Worm (Caenorhabditis elegans) whole organism, L1 larva: ENCODE results near the gene C06H2.2.

Experiments
- F16B12.6 ChIP-seq: fragments of 150-350 bp; optimal IDR thresholded peaks from 2 replicates; lab custom pipeline; 2014; ENCODE audit warnings: missing biosample characterization, missing genetic modification characterization
- Y116A8C.19 ChIP-seq: sonication (generic microtip); optimal IDR thresholded peaks from 2 replicates; lab custom pipeline; 2016; ENCODE audit warnings: missing compliant biosample characterization, missing genetic modification characterization, borderline replicate concordance
- alr-1 ChIP-seq: fragments of 200-800 bp; sonication (Bioruptor generic); optimal IDR thresholded peaks from 2 replicates; lab custom pipeline; 2018; ENCODE audit warnings: borderline replicate concordance, mild to moderate bottlenecking, missing genetic modification characterization, missing compliant biosample characterization
- ama-1 ChIP-seq: fragments of 150-350 bp; optimal IDR thresholded peaks from 2 replicates; lab custom pipeline; 2014
- blmp-1 ChIP-seq: fragments of 150-350 bp; optimal IDR thresholded peaks from 2 replicates; lab custom pipeline; 2014; ENCODE audit warnings: missing biosample characterization, missing genetic modification characterization
- ceh-8 ChIP-seq: fragments of 200-800 bp; sonication (Bioruptor generic); optimal IDR thresholded peaks from 2 replicates; lab custom pipeline; 2018; ENCODE audit warnings: mild to moderate bottlenecking, missing genetic modification characterization, moderate library complexity, missing compliant biosample characterization
- ces-1 ChIP-seq: fragments of 150-350 bp; optimal IDR thresholded peaks from 2 replicates; lab custom pipeline; 2014; ENCODE audit warnings: missing biosample characterization, missing genetic modification reagents, missing genetic modification characterization
- efl-1 ChIP-seq, 4 experiments: fragments of 150-350 bp; optimal IDR thresholded peaks in 3 of 4; peaks in 1 of 4; 1 replicate in 1 of 4; 2 replicates in 3 of 4; lab custom pipeline; 2014; ENCODE audit warnings: missing biosample characterization in 2 of 4, missing genetic modification characterization in 2 of 4, missing genetic modification reagents in 2 of 4
- ets-5 ChIP-seq: fragments of 200-800 bp; sonication (Bioruptor generic); IDR thresholded peaks from 2 replicates; pipeline ENCODE4 v1.3.6; 2022; ENCODE audit warnings: missing genetic modification characterization, missing compliant biosample characterization
- fkh-10 ChIP-seq: sonication (generic microtip); optimal IDR thresholded peaks from 2 replicates; lab custom pipeline; 2017; ENCODE audit warnings: missing biosample characterization, missing genetic modification reagents, missing genetic modification characterization
- fkh-8 ChIP-seq: sonication (generic microtip); optimal IDR thresholded peaks from 2 replicates; lab custom pipeline; 2016; ENCODE audit warnings: mild to moderate bottlenecking, missing genetic modification characterization, missing compliant biosample characterization
- fos-1 ChIP-seq: fragments of 150-350 bp; optimal IDR thresholded peaks from 2 replicates; lab custom pipeline; 2014; ENCODE audit warnings: missing biosample characterization, missing genetic modification characterization
- lin-13 ChIP-seq: fragments of 150-350 bp; optimal IDR thresholded peaks from 2 replicates; lab custom pipeline; 2014; ENCODE audit warnings: missing biosample characterization, missing genetic modification reagents, missing genetic modification characterization
- lin-14 ChIP-seq: fragments of 200-800 bp; sonication (Bioruptor generic); optimal IDR thresholded peaks from 2 replicates; lab custom pipeline; 2018; ENCODE audit warnings: mild to moderate bottlenecking, missing genetic modification characterization, moderate library complexity, missing compliant biosample characterization
- lin-35 ChIP-seq, 2 experiments: fragments of 150-350 bp; optimal IDR thresholded peaks; 2 replicates each; lab custom pipeline; 2014; ENCODE audit warnings: missing biosample characterization in 2 of 2, missing genetic modification characterization in 2 of 2, missing genetic modification reagents in 2 of 2
- lin-39 ChIP-seq: fragments of 150-350 bp; optimal IDR thresholded peaks from 2 replicates; lab custom pipeline; 2014; ENCODE audit warnings: missing biosample characterization, missing genetic modification reagents, missing genetic modification characterization
- lir-3 ChIP-seq: sonication (generic microtip); optimal IDR thresholded peaks from 2 replicates; lab custom pipeline; 2016; ENCODE audit warnings: mild to moderate bottlenecking, missing genetic modification characterization, moderate library complexity, missing compliant biosample characterization; ENCODE audit not compliant: poor library complexity
- lsy-2 ChIP-seq, 2 experiments: fragments of 150-350 bp; optimal IDR thresholded peaks; 2 replicates each; lab custom pipeline; 2014; ENCODE audit warnings: missing biosample characterization in 2 of 2, missing genetic modification characterization in 2 of 2
- mdl-1 ChIP-seq, 2 experiments: fragments of 150-350 bp; optimal IDR thresholded peaks; 2 replicates each; lab custom pipeline; 2014 to 2017; ENCODE audit warnings: missing biosample characterization in 2 of 2, missing genetic modification characterization in 2 of 2, inconsistent platforms in 1 of 2
- mep-1 ChIP-seq: fragments of 150-350 bp; optimal IDR thresholded peaks from 2 replicates; lab custom pipeline; 2014; ENCODE audit warnings: missing biosample characterization, missing genetic modification characterization
- nhr-12 ChIP-seq: sonication (generic microtip); optimal IDR thresholded peaks from 2 replicates; lab custom pipeline; 2017; ENCODE audit warnings: missing biosample characterization, missing genetic modification characterization
- nhr-19 ChIP-seq: fragments of 200-800 bp; sonication (Bioruptor generic); conservative IDR thresholded peaks from 2 replicates; pipeline ENCODE4 v1.3.6; 2022; ENCODE audit warnings: missing genetic modification characterization, missing compliant biosample characterization
- nhr-237 ChIP-seq: fragments of 150-350 bp; optimal IDR thresholded peaks from 2 replicates; lab custom pipeline; 2014; ENCODE audit warnings: missing biosample characterization, missing genetic modification characterization
- nhr-47 ChIP-seq: sonication (generic microtip); optimal IDR thresholded peaks from 2 replicates; lab custom pipeline; 2016; ENCODE audit warnings: mild to moderate bottlenecking, missing genetic modification characterization, moderate library complexity, missing compliant biosample characterization
- nhr-71 ChIP-seq: sonication (generic microtip); optimal IDR thresholded peaks from 2 replicates; lab custom pipeline; 2016; ENCODE audit warnings: mild to moderate bottlenecking, missing genetic modification characterization, moderate library complexity, missing compliant biosample characterization
- nhr-85 ChIP-seq: sonication (generic microtip); peaks from one replicate; lab custom pipeline; 2016; ENCODE audit warnings: missing genetic modification characterization, inconsistent platforms, missing compliant biosample characterization
- nhr-90 ChIP-seq: sonication (generic microtip); optimal IDR thresholded peaks from 2 replicates; lab custom pipeline; 2016; ENCODE audit warnings: mild to moderate bottlenecking, missing genetic modification characterization, missing compliant biosample characterization; ENCODE audit not compliant: poor library complexity
- pag-3 ChIP-seq: sonication (generic microtip); optimal IDR thresholded peaks from 2 replicates; lab custom pipeline; 2017; ENCODE audit warnings: missing genetic modification characterization, mild to moderate bottlenecking, missing compliant biosample characterization, antibody characterized with exemption, borderline replicate concordance; ENCODE audit not compliant: insufficient read depth
- rnt-1 ChIP-seq: sonication (generic microtip); optimal IDR thresholded peaks from 2 replicates; lab custom pipeline; 2016; ENCODE audit warnings: mild to moderate bottlenecking, missing genetic modification characterization, moderate library complexity, missing compliant biosample characterization
- snpc-4 ChIP-seq: fragments of 150-350 bp; optimal IDR thresholded peaks from 2 replicates; lab custom pipeline; 2014; ENCODE audit warnings: missing biosample characterization, missing genetic modification characterization
- snu-23 ChIP-seq: sonication (generic microtip); optimal IDR thresholded peaks from 2 replicates; lab custom pipeline; 2016; ENCODE audit warnings: missing genetic modification characterization, missing compliant biosample characterization
- swsn-7 ChIP-seq: sonication (generic microtip); optimal IDR thresholded peaks from 2 replicates; lab custom pipeline; 2016; ENCODE audit warnings: missing genetic modification characterization, missing compliant biosample characterization
- unc-30 ChIP-seq: sonication (generic microtip); optimal IDR thresholded peaks from 2 replicates; lab custom pipeline; 2017; ENCODE audit warnings: missing biosample characterization, missing genetic modification characterization
- vab-15 ChIP-seq: sonication (generic microtip); optimal IDR thresholded peaks from 2 replicates; lab custom pipeline; 2017; ENCODE audit warnings: missing genotype, mild to moderate bottlenecking, missing genetic modification characterization, missing compliant biosample characterization

Gene C06H2.2

DNA sequence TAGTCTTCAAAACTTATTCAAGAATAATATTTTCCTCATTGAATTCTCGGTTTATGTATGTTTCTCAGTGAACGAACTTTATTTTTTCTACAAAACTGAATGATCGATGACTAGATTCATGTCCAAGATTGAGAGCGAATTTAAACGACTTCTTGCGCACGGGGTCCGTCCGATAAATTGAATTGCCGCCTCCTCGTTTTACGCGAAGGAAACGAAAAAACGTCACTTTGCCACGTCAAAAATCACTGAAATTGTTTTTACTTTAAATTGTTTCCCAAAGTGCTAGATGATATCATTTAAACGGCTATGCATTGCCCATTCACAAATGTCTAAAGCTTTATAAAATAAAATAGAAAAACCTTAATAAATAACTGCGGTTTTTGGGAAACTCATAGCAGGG, 42.7 kb downstream of the C06H2.2 start:
- TF ChIP-seq fkh-10 (GFP tag; lab: Kevin White, UChicago) (peak; percentile 79), ceh-8 (GFP tag; lab: Kevin White, UChicago) (no peak), pag-3 (tag; lab: Kevin White, UChicago) (no peak)

DNA sequence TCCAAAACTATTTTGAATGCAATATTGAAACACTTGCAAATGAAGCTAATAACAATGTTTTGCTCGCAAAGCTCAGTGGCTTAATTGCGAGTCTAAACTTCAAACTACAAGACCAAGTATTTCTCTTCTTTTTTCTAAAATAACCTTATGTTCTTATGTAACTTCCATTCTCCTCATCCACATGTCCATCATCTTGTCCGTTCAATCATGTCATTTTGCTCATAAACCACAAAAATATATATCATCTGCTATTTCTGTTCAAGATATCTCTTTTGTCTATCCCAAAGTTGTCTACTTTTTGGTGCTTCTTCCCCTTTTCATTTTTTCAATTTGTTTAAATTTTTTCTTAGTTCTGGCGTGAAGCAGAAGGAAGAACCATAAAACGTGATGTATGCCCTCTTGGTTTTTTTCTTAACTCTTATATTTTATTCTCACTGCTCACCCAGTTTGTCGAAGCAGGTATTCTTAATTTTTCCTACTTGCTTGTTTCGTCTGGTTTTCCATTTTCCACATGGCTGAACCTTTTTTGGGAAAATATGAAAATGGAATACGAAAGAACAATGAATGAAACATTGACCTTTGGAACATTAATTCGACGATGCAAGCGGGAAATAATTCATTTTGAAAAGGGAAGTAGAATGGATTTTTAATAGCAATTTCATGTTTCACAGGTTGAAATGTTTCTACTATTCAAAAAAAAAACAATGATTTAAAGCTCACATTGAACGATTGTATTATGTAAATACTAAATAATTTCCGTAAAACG, 45.7 kb downstream of the C06H2.2 start:
- TF ChIP-seq Y116A8C.19 (tag; lab: Kevin White, UChicago), result no peak
- TF ChIP-seq ces-1 (GFP tag; lab: Kevin White, UChicago), result no peak
- no peak for TF ChIP-seq lin-14 (GFP tag; lab: Kevin White, UChicago)
- no peak for TF ChIP-seq fos-1 (tag; lab: Kevin White, UChicago)
- no peak for TF ChIP-seq lin-39 (tag; lab: Kevin White, UChicago)
- TF ChIP-seq alr-1 (tag; lab: Kevin White, UChicago), result no peak
- TF ChIP-seq unc-30 (tag; lab: Kevin White, UChicago), result no peak
- TF ChIP-seq vab-15 (tag; lab: Kevin White, UChicago), result no peak
- TF ChIP-seq mep-1 (tag; lab: Kevin White, UChicago), result no peak
- TF ChIP-seq fkh-8 (tag; lab: Kevin White, UChicago), result no peak
- no peak for TF ChIP-seq nhr-85 (tag; lab: Kevin White, UChicago)
- no peak for TF ChIP-seq ama-1 (lab: Kevin White, UChicago)
- no peak for TF ChIP-seq fkh-10 (GFP tag; lab: Kevin White, UChicago)
- TF ChIP-seq F16B12.6 (tag; lab: Kevin White, UChicago), result no peak
- TF ChIP-seq nhr-237 (tag; lab: Kevin White, UChicago), result no peak
- no peak for TF ChIP-seq efl-1 (optimal IDR thresholded peaks at IDR 0.05; lab: Kevin White, UChicago)
- TF ChIP-seq efl-1 (GFP tag; optimal IDR thresholded peaks at IDR 0.05 in 1 of 2; lab: Kevin White, UChicago), result no peak
- no peak for TF ChIP-seq nhr-47 (tag; lab: Kevin White, UChicago)
- TF ChIP-seq blmp-1 (tag; lab: Kevin White, UChicago), result no peak

DNA sequence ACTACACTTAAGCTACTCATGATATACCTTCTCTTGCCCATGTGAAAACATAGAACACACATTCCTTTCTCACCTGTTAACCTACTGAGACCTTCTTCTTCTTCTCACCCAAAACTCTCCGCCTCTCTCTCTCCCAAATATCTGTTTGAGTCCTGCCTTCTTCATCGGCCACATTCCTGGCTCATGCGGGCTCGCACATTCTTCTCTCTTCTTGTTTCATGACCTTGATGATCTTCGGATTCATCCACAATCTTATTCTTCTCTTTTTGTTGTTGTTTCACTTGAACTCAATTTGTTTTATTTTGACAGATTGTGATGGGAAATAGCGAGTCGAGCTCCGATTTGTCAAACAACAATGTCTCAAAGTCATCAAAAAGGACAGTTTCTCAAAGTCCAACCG, 46.9 kb downstream of the C06H2.2 start, which contains the start of gene T19C4.5:
T19C4.5 (plus strand) TSS at position 308 of the 400 bp plus-strand sequence.
- TF ChIP-seq fkh-10 (GFP tag; lab: Kevin White, UChicago), result peak; percentile 11
- no peak for TF ChIP-seq lin-13 (GFP tag; lab: Kevin White, UChicago)
- TF ChIP-seq efl-1 (optimal IDR thresholded peaks at IDR 0.05; lab: Kevin White, UChicago), result no peak
- peak in 1 of 2 experiments; percentile 92 for TF ChIP-seq efl-1 (GFP tag; optimal IDR thresholded peaks at IDR 0.05 in 1 of 2; lab: Kevin White, UChicago)
- TF ChIP-seq rnt-1 (tag; lab: Kevin White, UChicago), result peak; percentile 8
- no peak for TF ChIP-seq blmp-1 (tag; lab: Kevin White, UChicago)

DNA sequence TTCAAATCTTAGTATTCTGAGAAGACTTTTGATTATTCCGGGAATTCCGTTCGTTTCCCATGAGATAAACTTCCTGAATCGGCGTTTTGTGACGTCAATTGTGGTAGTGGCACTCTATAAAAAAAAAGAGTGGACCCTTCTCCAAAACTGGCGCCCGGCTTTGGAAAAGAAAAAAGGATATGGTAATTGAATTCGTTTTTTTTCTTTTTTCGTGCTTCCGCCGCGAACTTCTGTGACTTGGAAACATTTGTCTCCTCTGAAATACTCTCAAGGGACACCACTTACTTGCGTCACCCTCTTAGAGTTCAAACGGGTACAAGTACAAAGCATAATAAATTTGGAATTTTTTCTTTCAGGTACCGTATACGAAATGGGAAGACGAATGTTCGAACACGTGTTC, 47.6 kb downstream of the C06H2.2 start:
- TF ChIP-seq mdl-1 (tag; optimal IDR thresholded peaks at IDR 0.05; lab: Kevin White, UChicago) (no peak), nhr-71 (peak; percentile 5), lin-14 (GFP tag; lab: Kevin White, UChicago) (peak; percentile 53), fkh-10 (GFP tag; lab: Kevin White, UChicago) (peak; percentile 54)

DNA sequence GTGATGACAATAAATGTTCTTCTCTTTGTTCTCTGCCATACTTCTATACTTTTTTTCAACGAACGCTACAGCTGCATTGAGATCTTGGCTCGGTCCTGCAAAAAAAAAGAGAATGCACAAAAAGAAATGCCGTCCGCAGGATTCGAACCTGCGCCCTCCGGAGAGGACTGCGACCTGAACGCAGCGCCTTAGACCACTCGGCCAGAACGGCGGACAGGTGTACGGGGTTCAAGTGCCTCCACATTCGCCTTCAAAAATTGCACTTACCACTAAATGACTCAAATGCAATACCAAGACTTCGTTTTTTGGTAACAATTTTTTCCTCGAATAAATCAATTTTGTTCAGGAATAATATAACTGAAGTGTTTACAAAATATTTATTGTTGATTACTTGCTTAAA, 49.6 kb downstream of the C06H2.2 start:
- TF ChIP-seq nhr-47 (tag; lab: Kevin White, UChicago) (peak; percentile 25), ets-5 (GFP tag; lab: Robert Waterston, UW) (no peak), lin-35 (GFP tag; optimal IDR thresholded peaks at IDR 0.05; lab: Kevin White, UChicago) (peak in 1 of 2 experiments; percentile 32), fkh-10 (GFP tag; lab: Kevin White, UChicago) (no peak), lsy-2 (tag; optimal IDR thresholded peaks at IDR 0.05; lab: Kevin White, UChicago) (peak in 1 of 2 experiments; percentile 8), swsn-7 (tag; lab: Kevin White, UChicago) (peak; percentile 5), nhr-90 (tag; lab: Kevin White, UChicago) (peak; percentile 23), nhr-12 (tag; lab: Kevin White, UChicago) (no peak), nhr-71 (peak; percentile 44), lin-14 (GFP tag; lab: Kevin White, UChicago) (peak; percentile 34), efl-1 (optimal IDR thresholded peaks at IDR 0.05; lab: Kevin White, UChicago) (peak in 1 of 2 experiments; percentile 2), efl-1 (GFP tag; optimal IDR thresholded peaks at IDR 0.05 in 1 of 2; lab: Kevin White, UChicago) (peak in 1 of 2 experiments; percentile 94), unc-30 (tag; lab: Kevin White, UChicago) (no peak), nhr-19 (GFP tag; lab: Robert Waterston, UW) (peak; percentile 41), snpc-4 (tag; lab: Kevin White, UChicago) (peak; percentile 93), rnt-1 (tag; lab: Kevin White, UChicago) (peak; percentile 61), lir-3 (no peak), snu-23 (GFP tag; lab: Kevin White, UChicago) (peak; percentile 53)
